Worm (Caenorhabditis elegans) whole organism, L2 larva: ENCODE measurements around the gene srlf-30.

Experiments used
- aly-2 ChIP-seq: fragments of 150-350 bp; optimal IDR thresholded peaks from 2 replicates; lab custom pipeline; 2014; ENCODE audit warnings: missing biosample characterization, missing genetic modification characterization
- ceh-16 ChIP-seq: fragments of 150-350 bp; optimal IDR thresholded peaks from 2 replicates; lab custom pipeline; 2014; ENCODE audit warnings: missing biosample characterization, missing genetic modification characterization
- ceh-82 ChIP-seq: fragments of 150-350 bp; optimal IDR thresholded peaks from 2 replicates; lab custom pipeline; 2014; ENCODE audit warnings: missing biosample characterization, missing genetic modification characterization
- fos-1 ChIP-seq: fragments of 150-350 bp; optimal IDR thresholded peaks from 2 replicates; lab custom pipeline; 2014; ENCODE audit warnings: missing biosample characterization, missing genetic modification characterization
- lin-11 ChIP-seq: fragments of 150-350 bp; sonication (generic microtip); optimal IDR thresholded peaks from 2 replicates; lab custom pipeline; 2014; ENCODE audit warnings: missing biosample characterization, missing genetic modification characterization, inconsistent platforms, mixed read lengths
- nhr-129 ChIP-seq: fragments of 150-350 bp; optimal IDR thresholded peaks from 2 replicates; lab custom pipeline; 2014; ENCODE audit warnings: missing biosample characterization, missing genetic modification characterization
- nhr-237 ChIP-seq: fragments of 150-350 bp; optimal IDR thresholded peaks from 2 replicates; lab custom pipeline; 2014; ENCODE audit warnings: missing biosample characterization, missing genetic modification characterization
- nhr-6 ChIP-seq: fragments of 150-350 bp; optimal IDR thresholded peaks from 2 replicates; lab custom pipeline; 2014; ENCODE audit warnings: missing biosample characterization, missing genetic modification characterization
- peb-1 ChIP-seq: fragments of 150-350 bp; optimal IDR thresholded peaks from 2 replicates; lab custom pipeline; 2014; ENCODE audit warnings: missing biosample characterization, missing genetic modification characterization
- snpc-4 ChIP-seq: fragments of 150-350 bp; optimal IDR thresholded peaks from 2 replicates; lab custom pipeline; 2014; ENCODE audit warnings: missing biosample characterization, missing genetic modification characterization
- ztf-11 ChIP-seq: sonication (generic microtip); optimal IDR thresholded peaks from 2 replicates; lab custom pipeline; 2017; ENCODE audit warnings: missing biosample characterization, missing genetic modification characterization

DNA sequence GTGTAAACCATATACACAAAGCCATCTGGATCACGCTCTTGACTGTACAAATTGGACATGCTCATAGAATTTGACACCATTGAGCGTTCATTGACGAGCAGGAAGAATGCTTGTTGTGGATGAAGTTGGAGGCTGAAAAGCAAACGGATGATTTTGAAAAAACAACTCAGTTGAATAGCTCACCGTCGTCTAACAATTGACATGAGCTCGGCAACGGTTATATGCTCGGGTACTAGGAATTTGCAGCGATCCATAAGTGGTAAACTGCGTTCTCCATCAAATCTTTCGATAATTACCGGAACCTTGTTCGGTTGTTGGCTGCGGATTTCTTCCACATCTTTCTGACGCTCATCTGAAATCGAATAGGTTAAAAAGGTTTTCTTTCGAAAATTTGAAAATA is 34.6 kb downstream of the srlf-30 start:
- no peak for TF ChIP-seq lin-11
- TF ChIP-seq peb-1 (tag; lab: Kevin White, UChicago), result no peak
- no peak for TF ChIP-seq ceh-82
- TF ChIP-seq fos-1 (tag; lab: Kevin White, UChicago), result no peak
- TF ChIP-seq nhr-6 (tag; lab: Kevin White, UChicago), result no peak
- no peak for TF ChIP-seq nhr-237 (tag; lab: Kevin White, UChicago)
- no peak for TF ChIP-seq aly-2 (tag; lab: Kevin White, UChicago)
- TF ChIP-seq nhr-129 (tag; lab: Kevin White, UChicago), result no peak
- no peak for TF ChIP-seq ztf-11
- no peak for TF ChIP-seq ceh-16 (tag; lab: Kevin White, UChicago)
- no peak for TF ChIP-seq snpc-4
